Fruit fly (Drosophila melanogaster) whole organism, embryonic: ENCODE data around the gene Cyt-c-p.

Experiments
- Antp ChIP-seq: fragments of 200-800 bp; sonication (Bioruptor generic); optimal IDR thresholded peaks from 3 replicates; lab custom pipeline; 2016; ENCODE audit warnings: missing biosample characterization, missing genetic modification characterization
- B-H1 ChIP-seq: fragments of 200-800 bp; sonication (Bioruptor generic); IDR thresholded peaks from 3 replicates; pipeline ENCODE4 v1.3.6; 2022; ENCODE audit warnings: missing biosample characterization, missing genetic modification characterization
- CG10147 ChIP-seq: fragments of 200-800 bp; sonication (Bioruptor generic); optimal IDR thresholded peaks from 2 replicates; lab custom pipeline; 2019; ENCODE audit warnings: missing biosample characterization, mild to moderate bottlenecking, missing genetic modification characterization, moderate library complexity
- CG10654 ChIP-seq: fragments of 200-800 bp; sonication (Bioruptor generic); optimal IDR thresholded peaks from 2 replicates; lab custom pipeline; 2016; ENCODE audit warnings: missing biosample characterization, missing genetic modification characterization
- CG11456 ChIP-seq: fragments of 200-800 bp; sonication (Bioruptor generic); IDR thresholded peaks from 3 replicates; pipeline ENCODE4 v1.3.6; 2022; ENCODE audit warnings: missing biosample characterization, missing genetic modification characterization
- CG12219 ChIP-seq: fragments of 200-800 bp; sonication (Bioruptor generic); optimal IDR thresholded peaks from 3 replicates; lab custom pipeline; 2018; ENCODE audit warnings: missing biosample characterization, mild to moderate bottlenecking, missing genetic modification characterization
- CG13123 ChIP-seq: fragments of 200-800 bp; sonication (Bioruptor generic); optimal IDR thresholded peaks from 2 replicates; lab custom pipeline; 2016; ENCODE audit warnings: missing biosample characterization, missing genetic modification characterization
- CG13296 ChIP-seq: fragments of 200-800 bp; sonication (Bioruptor generic); optimal IDR thresholded peaks from 3 replicates; lab custom pipeline; 2018; ENCODE audit warnings: missing biosample characterization, mild to moderate bottlenecking, missing genetic modification characterization
- CG14441 ChIP-seq: fragments of 200-800 bp; sonication (Bioruptor generic); IDR thresholded peaks from 2 replicates; pipeline ENCODE4 v1.3.6; 2022; ENCODE audit warnings: missing biosample characterization, missing genetic modification characterization
- CG2116 ChIP-seq: fragments of 200-800 bp; sonication (Bioruptor generic); optimal IDR thresholded peaks from 3 replicates; lab custom pipeline; 2018; ENCODE audit warnings: missing biosample characterization, mild to moderate bottlenecking, missing genetic modification characterization
- CG2678 ChIP-seq: fragments of 200-800 bp; sonication (Bioruptor generic); optimal IDR thresholded peaks from 3 replicates; lab custom pipeline; 2019; ENCODE audit warnings: missing biosample characterization, mild to moderate bottlenecking, missing genetic modification characterization, moderate library complexity
- CG3163 ChIP-seq: fragments of 200-800 bp; sonication (Bioruptor generic); optimal IDR thresholded peaks from 3 replicates; lab custom pipeline; 2016; ENCODE audit warnings: missing biosample characterization, missing genetic modification characterization
- CG3838 ChIP-seq: fragments of 200-800 bp; sonication (Bioruptor generic); optimal IDR thresholded peaks from 3 replicates; lab custom pipeline; 2016; ENCODE audit warnings: missing biosample characterization, missing genetic modification characterization
- CG4820 ChIP-seq: fragments of 200-800 bp; sonication (Bioruptor generic); optimal IDR thresholded peaks from 3 replicates; lab custom pipeline; 2016; ENCODE audit warnings: missing biosample characterization, missing genetic modification characterization
- CG6254 ChIP-seq: fragments of 200-800 bp; sonication (Bioruptor generic); optimal IDR thresholded peaks from 3 replicates; lab custom pipeline; 2017; ENCODE audit warnings: mild to moderate bottlenecking, missing biosample characterization, missing genetic modification reagents, missing genetic modification characterization
- CG7357 ChIP-seq: fragments of 200-800 bp; sonication (Bioruptor generic); IDR thresholded peaks from 3 replicates; pipeline ENCODE4 v1.3.6; 2022; ENCODE audit warnings: missing biosample characterization, missing genetic modification characterization
- CG8290 ChIP-seq, 3 experiments: fragments of 200-800 bp; sonication (Bioruptor generic); optimal IDR thresholded peaks; 2 replicates each; lab custom pipeline; 2016 to 2019; ENCODE audit warnings: missing biosample characterization in 3 of 3, missing genetic modification characterization in 3 of 3, mild to moderate bottlenecking in 2 of 3, moderate library complexity in 1 of 3
- CHES-1-like ChIP-seq: fragments of 200-800 bp; sonication (Bioruptor generic); optimal IDR thresholded peaks from 2 replicates; lab custom pipeline; 2016; ENCODE audit warnings: missing biosample characterization, missing genetic modification characterization
- CrebB ChIP-seq: fragments of 200-800 bp; sonication (Bioruptor generic); optimal IDR thresholded peaks from 3 replicates; lab custom pipeline; 2018; ENCODE audit warnings: missing biosample characterization, mild to moderate bottlenecking, missing genetic modification characterization
- D ChIP-seq, 2 experiments: fragments of 200-800 bp in 1 of 2; fragments of >200 bp in 1 of 2; sonication (Bioruptor generic) in 1 of 2; optimal IDR thresholded peaks; 2 replicates in 1 of 2; 3 replicates in 1 of 2; lab custom pipeline; 2017; ENCODE audit warnings: mild to moderate bottlenecking in 1 of 2, missing biosample characterization in 1 of 2, missing genetic modification characterization in 1 of 2, missing genetic modification reagents in 1 of 2
- Drgx ChIP-seq: fragments of 200-800 bp; sonication (Bioruptor generic); IDR thresholded peaks from 2 replicates; pipeline ENCODE4 v1.3.6; 2022; ENCODE audit warnings: missing biosample characterization, missing genetic modification characterization
- E2f1 ChIP-seq: fragments of 200-800 bp; sonication (Bioruptor generic); IDR thresholded peaks from 2 replicates; pipeline ENCODE4 v1.3.6; 2022; ENCODE audit warnings: missing biosample characterization, missing genetic modification characterization
- Gsc ChIP-seq: fragments of 200-800 bp; sonication (Bioruptor generic); IDR thresholded peaks from 2 replicates; pipeline ENCODE4 v1.3.6; 2022; ENCODE audit warnings: missing biosample characterization, missing genetic modification characterization
- NK7.1 ChIP-seq: fragments of 200-800 bp; sonication (Bioruptor generic); optimal IDR thresholded peaks from 3 replicates; lab custom pipeline; 2016; ENCODE audit warnings: missing biosample characterization, missing genetic modification characterization
- Neu2 ChIP-seq: fragments of 200-800 bp; sonication (Bioruptor generic); optimal IDR thresholded peaks from 3 replicates; lab custom pipeline; 2016; ENCODE audit warnings: missing biosample characterization, missing genetic modification characterization, borderline replicate concordance
- Nf-YB ChIP-seq: fragments of 200-800 bp; sonication (Bioruptor generic); optimal IDR thresholded peaks from 3 replicates; lab custom pipeline; 2019; ENCODE audit warnings: missing biosample characterization, mild to moderate bottlenecking, missing genetic modification characterization, moderate library complexity
- Optix ChIP-seq: fragments of 200-800 bp; sonication (Bioruptor generic); IDR thresholded peaks from 3 replicates; pipeline ENCODE4 v1.3.6; 2022; ENCODE audit warnings: missing biosample characterization, missing genetic modification characterization
- PHDP ChIP-seq: fragments of 200-800 bp; sonication (Bioruptor generic); optimal IDR thresholded peaks from 3 replicates; lab custom pipeline; 2018; ENCODE audit warnings: missing biosample characterization, mild to moderate bottlenecking, missing genetic modification characterization, moderate library complexity
- Rfx ChIP-seq: fragments of 200-800 bp; sonication (Bioruptor generic); IDR thresholded peaks from 2 replicates; pipeline ENCODE4 v1.3.6; 2022; ENCODE audit warnings: missing biosample characterization, missing genetic modification characterization
- Sox100B ChIP-seq: fragments of 200-800 bp; sonication (Bioruptor generic); optimal IDR thresholded peaks from 3 replicates; lab custom pipeline; 2018; ENCODE audit warnings: missing biosample characterization, mild to moderate bottlenecking, missing genetic modification characterization
- Ssrp ChIP-seq: fragments of 200-800 bp; sonication (Bioruptor generic); optimal IDR thresholded peaks from 2 replicates; lab custom pipeline; 2018; ENCODE audit warnings: missing biosample characterization, mild to moderate bottlenecking, missing genetic modification characterization, moderate library complexity
- ac ChIP-seq: fragments of 200-800 bp; sonication (Bioruptor generic); optimal IDR thresholded peaks from 3 replicates; lab custom pipeline; 2017; ENCODE audit warnings: missing biosample characterization, mild to moderate bottlenecking, missing genetic modification characterization
- al ChIP-seq: fragments of 200-800 bp; sonication (Bioruptor generic); IDR thresholded peaks from 2 replicates; pipeline ENCODE4 v1.3.6; 2022; ENCODE audit warnings: missing biosample characterization, missing genetic modification characterization
- bcd ChIP-seq: fragments of 200-800 bp; sonication (Bioruptor generic); optimal IDR thresholded peaks from 2 replicates; lab custom pipeline; 2017; ENCODE audit warnings: missing biosample characterization, mild to moderate bottlenecking, missing genetic modification characterization
- cad ChIP-seq: fragments of >200 bp; optimal IDR thresholded peaks from 2 replicates; lab custom pipeline; 2017; ENCODE audit warnings: missing biosample characterization, missing genetic modification characterization
- ci ChIP-seq: fragments of 200-800 bp; sonication (Bioruptor generic); IDR thresholded peaks from 3 replicates; pipeline ENCODE4 v1.3.6; 2022; ENCODE audit warnings: missing biosample characterization, missing genetic modification characterization
- dimm ChIP-seq: fragments of 200-800 bp; sonication (Bioruptor generic); IDR thresholded peaks from 2 replicates; pipeline ENCODE4 v1.3.6; 2022; ENCODE audit warnings: missing biosample characterization, missing genetic modification characterization
- esg ChIP-seq: fragments of 200-800 bp; sonication (Bioruptor generic); conservative IDR thresholded peaks from 2 replicates; pipeline ENCODE4 v1.3.6; 2022; ENCODE audit warnings: missing biosample characterization, missing genetic modification characterization
- hb ChIP-seq: fragments of 200-800 bp; sonication (Bioruptor generic); IDR thresholded peaks from 3 replicates; pipeline ENCODE4 v1.3.6; 2022; ENCODE audit warnings: missing biosample characterization, missing genetic modification characterization; ENCODE audit not compliant: partially characterized antibody
- ken ChIP-seq: fragments of 200-800 bp; sonication (Bioruptor generic); IDR thresholded peaks from 3 replicates; pipeline ENCODE4 v1.3.6; 2022; ENCODE audit warnings: missing biosample characterization, missing genetic modification characterization
- nau ChIP-seq: fragments of 200-800 bp; sonication (Bioruptor generic); optimal IDR thresholded peaks from 3 replicates; lab custom pipeline; 2017; ENCODE audit warnings: missing biosample characterization, mild to moderate bottlenecking, missing genetic modification characterization, missing genetic modification reagents
- oc ChIP-seq: fragments of 200-800 bp; sonication (Bioruptor generic); optimal IDR thresholded peaks from 2 replicates; lab custom pipeline; 2018; ENCODE audit warnings: missing biosample characterization, mild to moderate bottlenecking, missing genetic modification characterization, moderate library complexity
- org-1 ChIP-seq: fragments of 200-800 bp; sonication (Bioruptor generic); optimal IDR thresholded peaks from 2 replicates; lab custom pipeline; 2017; ENCODE audit warnings: missing biosample characterization, missing genetic modification characterization
- pb ChIP-seq: fragments of 200-800 bp; sonication (Bioruptor generic); optimal IDR thresholded peaks from 3 replicates; lab custom pipeline; 2016; ENCODE audit warnings: missing biosample characterization, missing genetic modification characterization
- pros ChIP-seq: fragments of 200-800 bp; sonication (Bioruptor generic); optimal IDR thresholded peaks from 3 replicates; lab custom pipeline; 2019; ENCODE audit warnings: missing biosample characterization, mild to moderate bottlenecking, missing genetic modification characterization, moderate library complexity
- sna ChIP-seq: fragments of 200-800 bp; sonication (Bioruptor generic); IDR thresholded peaks from 2 replicates; pipeline ENCODE4 v1.3.6; 2022; ENCODE audit warnings: missing biosample characterization, missing genetic modification characterization; ENCODE audit not compliant: partially characterized antibody
- sqz ChIP-seq: fragments of 200-800 bp; sonication (Bioruptor generic); optimal IDR thresholded peaks from 3 replicates; lab custom pipeline; 2018; ENCODE audit warnings: missing biosample characterization, mild to moderate bottlenecking, missing genetic modification characterization

The Cyt-c-p gene

dm6 chr2L:16720707-16721700 lies 1.3 kb downstream of the Cyt-c-p start (continued):
- TF ChIP-seq PHDP (tag; lab: Kevin White, UChicago) (peak; percentile 82), CHES-1-like (GFP tag; lab: Kevin White, UChicago) (peak; percentile 32), hb (GFP tag; lab: Robert Waterston, UW) (no peak), CG3838 (GFP tag; lab: Kevin White, UChicago) (peak; percentile 73), E2f1 (GFP tag; lab: Robert Waterston, UW) (peak; percentile 95), CG2116 (peak; percentile 64), CG10147 (GFP tag; lab: Kevin White, UChicago) (peak; percentile 86), sqz (GFP tag; lab: Kevin White, UChicago) (peak; percentile 68), Neu2 (GFP tag; lab: Kevin White, UChicago) (no peak), org-1 (peak; percentile 59), CG13296 (peak; percentile 85), CG7357 (GFP tag; lab: Robert Waterston, UW) (peak; percentile 81; the same call in 2 of the 3 replicates), Antp (GFP tag; lab: Kevin White, UChicago) (peak; percentile 61), CG14441 (GFP tag; lab: Robert Waterston, UW) (peak; percentile 97), oc (peak; percentile 96), nau (GFP tag; lab: Kevin White, UChicago) (peak; percentile 88), al (GFP tag; lab: Robert Waterston, UW) (peak; percentile 81), ac (GFP tag; lab: Kevin White, UChicago) (no peak), ken (GFP tag; lab: Robert Waterston, UW) (peak; percentile 94), D (optimal IDR thresholded peaks at IDR 0.05; lab: Kevin White, UChicago) (no peak), D (GFP tag; optimal IDR thresholded peaks at IDR 0.05; lab: Kevin White, UChicago) (peak; percentile 91), CG13123 (peak; percentile 81), Drgx (GFP tag; lab: Robert Waterston, UW) (peak; percentile 97), pb (GFP tag; lab: Kevin White, UChicago) (peak; percentile 22), CG10654 (peak; percentile 87), Ssrp (tag; lab: Kevin White, UChicago) (peak; percentile 94), sna (GFP tag; lab: Robert Waterston, UW) (no peak), esg (GFP tag; lab: Robert Waterston, UW) (peak; percentile 95), pros (no peak), CG4820 (GFP tag; lab: Kevin White, UChicago) (peak; percentile 93), Optix (GFP tag; lab: Robert Waterston, UW) (peak; percentile 75), NK7.1 (GFP tag; lab: Kevin White, UChicago) (peak; percentile 55), CrebB (tag; lab: Kevin White, UChicago) (peak; percentile 57), CG2678 (tag; lab: Kevin White, UChicago) (peak; percentile 95), bcd (GFP tag; lab: Kevin White, UChicago) (peak; percentile 90), CG11456 (GFP tag; lab: Robert Waterston, UW) (peak; percentile 95), B-H1 (peak; percentile 95), CG6254 (GFP tag; lab: Kevin White, UChicago) (peak; percentile 84), dimm (peak; percentile 92), ci (GFP tag; lab: Robert Waterston, UW) (peak; percentile 97), cad (no peak), CG3163 (no peak), Sox100B (GFP tag; lab: Kevin White, UChicago) (peak; percentile 91), Rfx (GFP tag; lab: Robert Waterston, UW) (peak; percentile 94), Nf-YB (peak; percentile 60), Gsc (no peak; the same call in none of the 2 replicates), CG12219 (GFP tag; lab: Kevin White, UChicago) (peak; percentile 68), CG8290 (GFP tag; optimal IDR thresholded peaks at IDR 0.05; lab: Kevin White, UChicago) (peak; percentile 50), CG8290 (tag; optimal IDR thresholded peaks at IDR 0.05; lab: Kevin White, UChicago) (peak; percentile 16 to 26)
